Worm (Caenorhabditis elegans) whole organism, L1 larva: ENCODE results near the gene F56A8.8.

Experiments used
- C34B4.2 ChIP-seq: sonication (generic microtip); optimal IDR thresholded peaks from 2 replicates; lab custom pipeline; 2017; ENCODE audit warnings: mild to moderate bottlenecking, missing genetic modification characterization, missing compliant biosample characterization
- Y116A8C.19 ChIP-seq: sonication (generic microtip); optimal IDR thresholded peaks from 2 replicates; lab custom pipeline; 2016; ENCODE audit warnings: missing compliant biosample characterization, missing genetic modification characterization, borderline replicate concordance
- aha-1 ChIP-seq: fragments of 150-350 bp; optimal IDR thresholded peaks from 2 replicates; lab custom pipeline; 2014; ENCODE audit warnings: missing biosample characterization, missing genetic modification characterization
- ama-1 ChIP-seq: fragments of 150-350 bp; optimal IDR thresholded peaks from 2 replicates; lab custom pipeline; 2014
- blmp-1 ChIP-seq: fragments of 150-350 bp; optimal IDR thresholded peaks from 2 replicates; lab custom pipeline; 2014; ENCODE audit warnings: missing biosample characterization, missing genetic modification characterization
- ceh-63 ChIP-seq: fragments of 200-800 bp; sonication (Bioruptor generic); optimal IDR thresholded peaks from 2 replicates; lab custom pipeline; 2018; ENCODE audit warnings: mild to moderate bottlenecking, missing genetic modification characterization, missing compliant biosample characterization
- ceh-8 ChIP-seq: fragments of 200-800 bp; sonication (Bioruptor generic); optimal IDR thresholded peaks from 2 replicates; lab custom pipeline; 2018; ENCODE audit warnings: mild to moderate bottlenecking, missing genetic modification characterization, moderate library complexity, missing compliant biosample characterization
- ceh-88 ChIP-seq: fragments of 200-800 bp; sonication (Bioruptor generic); IDR thresholded peaks from 2 replicates; pipeline ENCODE4 v1.3.6; 2022; ENCODE audit warnings: missing genetic modification characterization, missing compliant biosample characterization
- ceh-90 ChIP-seq: sonication (generic microtip); optimal IDR thresholded peaks from 2 replicates; lab custom pipeline; 2016; ENCODE audit warnings: missing genetic modification characterization, missing compliant biosample characterization
- efl-1 ChIP-seq, 4 experiments: fragments of 150-350 bp; optimal IDR thresholded peaks in 3 of 4; peaks in 1 of 4; 1 replicate in 1 of 4; 2 replicates in 3 of 4; lab custom pipeline; 2014; ENCODE audit warnings: missing biosample characterization in 2 of 4, missing genetic modification characterization in 2 of 4, missing genetic modification reagents in 2 of 4
- efl-3 ChIP-seq: fragments of 200-800 bp; sonication (Bioruptor generic); optimal IDR thresholded peaks from 2 replicates; lab custom pipeline; 2018; ENCODE audit warnings: mild to moderate bottlenecking, missing genetic modification characterization, missing compliant biosample characterization
- egl-13 ChIP-seq: sonication (generic microtip); optimal IDR thresholded peaks from 2 replicates; lab custom pipeline; 2016; ENCODE audit warnings: missing genotype, missing genetic modification reagents, missing genetic modification characterization, missing compliant biosample characterization
- elt-2 ChIP-seq: sonication (generic microtip); optimal IDR thresholded peaks from 2 replicates; lab custom pipeline; 2016; ENCODE audit warnings: missing genetic modification characterization, mild to moderate bottlenecking, inconsistent platforms, missing compliant biosample characterization, missing genetic modification reagents
- grh-1 ChIP-seq: fragments of 200-800 bp; sonication (Bioruptor generic); IDR thresholded peaks from 2 replicates; pipeline ENCODE4 v1.3.6; 2022; ENCODE audit warnings: missing genetic modification reagents, missing genetic modification characterization, missing compliant biosample characterization
- hlh-4 ChIP-seq: sonication (generic microtip); optimal IDR thresholded peaks from 2 replicates; lab custom pipeline; 2016; ENCODE audit warnings: mild to moderate bottlenecking, missing genetic modification characterization, missing compliant biosample characterization
- isw-1 ChIP-seq: fragments of 200-800 bp; sonication (Bioruptor generic); IDR thresholded peaks from 2 replicates; pipeline ENCODE4 v1.3.6; 2022; ENCODE audit warnings: missing genetic modification characterization, missing compliant biosample characterization
- lin-13 ChIP-seq: fragments of 150-350 bp; optimal IDR thresholded peaks from 2 replicates; lab custom pipeline; 2014; ENCODE audit warnings: missing biosample characterization, missing genetic modification reagents, missing genetic modification characterization
- lin-14 ChIP-seq: fragments of 200-800 bp; sonication (Bioruptor generic); optimal IDR thresholded peaks from 2 replicates; lab custom pipeline; 2018; ENCODE audit warnings: mild to moderate bottlenecking, missing genetic modification characterization, moderate library complexity, missing compliant biosample characterization
- lin-35 ChIP-seq, 2 experiments: fragments of 150-350 bp; optimal IDR thresholded peaks; 2 replicates each; lab custom pipeline; 2014; ENCODE audit warnings: missing biosample characterization in 2 of 2, missing genetic modification characterization in 2 of 2, missing genetic modification reagents in 2 of 2
- lin-39 ChIP-seq: fragments of 150-350 bp; optimal IDR thresholded peaks from 2 replicates; lab custom pipeline; 2014; ENCODE audit warnings: missing biosample characterization, missing genetic modification reagents, missing genetic modification characterization
- lir-3 ChIP-seq: sonication (generic microtip); optimal IDR thresholded peaks from 2 replicates; lab custom pipeline; 2016; ENCODE audit warnings: mild to moderate bottlenecking, missing genetic modification characterization, moderate library complexity, missing compliant biosample characterization; ENCODE audit not compliant: poor library complexity
- lsy-2 ChIP-seq, 2 experiments: fragments of 150-350 bp; optimal IDR thresholded peaks; 2 replicates each; lab custom pipeline; 2014; ENCODE audit warnings: missing biosample characterization in 2 of 2, missing genetic modification characterization in 2 of 2
- mdl-1 ChIP-seq, 2 experiments: fragments of 150-350 bp; optimal IDR thresholded peaks; 2 replicates each; lab custom pipeline; 2014 to 2017; ENCODE audit warnings: missing biosample characterization in 2 of 2, missing genetic modification characterization in 2 of 2, inconsistent platforms in 1 of 2
- mef-2 ChIP-seq: fragments of 150-350 bp; optimal IDR thresholded peaks from 2 replicates; lab custom pipeline; 2014; ENCODE audit warnings: missing biosample characterization, missing genetic modification characterization
- mep-1 ChIP-seq: fragments of 150-350 bp; optimal IDR thresholded peaks from 2 replicates; lab custom pipeline; 2014; ENCODE audit warnings: missing biosample characterization, missing genetic modification characterization
- nhr-19 ChIP-seq: fragments of 200-800 bp; sonication (Bioruptor generic); conservative IDR thresholded peaks from 2 replicates; pipeline ENCODE4 v1.3.6; 2022; ENCODE audit warnings: missing genetic modification characterization, missing compliant biosample characterization
- nhr-20 ChIP-seq: sonication (generic microtip); optimal IDR thresholded peaks from 2 replicates; lab custom pipeline; 2016; ENCODE audit warnings: mild to moderate bottlenecking, missing genetic modification characterization, missing compliant biosample characterization
- nhr-28 ChIP-seq: fragments of 150-350 bp; optimal IDR thresholded peaks from 2 replicates; lab custom pipeline; 2014; ENCODE audit warnings: missing biosample characterization, missing genetic modification characterization
- nhr-76 ChIP-seq: sonication (generic microtip); optimal IDR thresholded peaks from 2 replicates; lab custom pipeline; 2017; ENCODE audit warnings: missing biosample characterization, missing genetic modification characterization
- nhr-84 ChIP-seq: sonication (generic microtip); optimal IDR thresholded peaks from 2 replicates; lab custom pipeline; 2017; ENCODE audit warnings: missing biosample characterization, missing genetic modification characterization
- nhr-85 ChIP-seq: sonication (generic microtip); peaks from one replicate; lab custom pipeline; 2016; ENCODE audit warnings: missing genetic modification characterization, inconsistent platforms, missing compliant biosample characterization
- pax-3 ChIP-seq: fragments of 200-800 bp; sonication (Bioruptor generic); optimal IDR thresholded peaks from 2 replicates; lab custom pipeline; 2018; ENCODE audit warnings: mild to moderate bottlenecking, missing genetic modification characterization, moderate library complexity, missing compliant biosample characterization
- pqm-1 ChIP-seq: sonication (generic microtip); optimal IDR thresholded peaks from 3 replicates; lab custom pipeline; 2017; ENCODE audit warnings: missing biosample characterization, missing genetic modification characterization
- rnt-1 ChIP-seq: sonication (generic microtip); optimal IDR thresholded peaks from 2 replicates; lab custom pipeline; 2016; ENCODE audit warnings: mild to moderate bottlenecking, missing genetic modification characterization, moderate library complexity, missing compliant biosample characterization
- skn-1 ChIP-seq: fragments of 150-350 bp; optimal IDR thresholded peaks from 2 replicates; lab custom pipeline; 2014; ENCODE audit warnings: missing biosample characterization, missing genetic modification characterization
- snpc-4 ChIP-seq: fragments of 150-350 bp; optimal IDR thresholded peaks from 2 replicates; lab custom pipeline; 2014; ENCODE audit warnings: missing biosample characterization, missing genetic modification characterization
- snu-23 ChIP-seq: sonication (generic microtip); optimal IDR thresholded peaks from 2 replicates; lab custom pipeline; 2016; ENCODE audit warnings: missing genetic modification characterization, missing compliant biosample characterization
- sup-37 ChIP-seq: fragments of 200-800 bp; sonication (Bioruptor generic); optimal IDR thresholded peaks from 2 replicates; lab custom pipeline; 2018; ENCODE audit warnings: mild to moderate bottlenecking, missing genetic modification characterization, missing compliant biosample characterization
- tbx-2 ChIP-seq: sonication (generic microtip); optimal IDR thresholded peaks from 2 replicates; lab custom pipeline; 2016; ENCODE audit warnings: missing genetic modification characterization, missing compliant biosample characterization
- unc-30 ChIP-seq: sonication (generic microtip); optimal IDR thresholded peaks from 2 replicates; lab custom pipeline; 2017; ENCODE audit warnings: missing biosample characterization, missing genetic modification characterization
- unc-62 ChIP-seq: fragments of 150-350 bp; optimal IDR thresholded peaks from 2 replicates; lab custom pipeline; 2014; ENCODE audit warnings: missing biosample characterization, missing genetic modification reagents, missing genetic modification characterization
- unc-86 ChIP-seq: sonication (generic microtip); optimal IDR thresholded peaks from 2 replicates; lab custom pipeline; 2016; ENCODE audit warnings: missing genetic modification characterization, missing compliant biosample characterization
- unc-98 ChIP-seq: fragments of 200-800 bp; sonication (Bioruptor generic); IDR thresholded peaks from 2 replicates; pipeline ENCODE4 v1.3.6; 2022; ENCODE audit warnings: missing genetic modification characterization, missing compliant biosample characterization
- vab-15 ChIP-seq: sonication (generic microtip); optimal IDR thresholded peaks from 2 replicates; lab custom pipeline; 2017; ENCODE audit warnings: missing genotype, mild to moderate bottlenecking, missing genetic modification characterization, missing compliant biosample characterization
- ztf-11 ChIP-seq, 2 experiments: sonication (generic microtip); optimal IDR thresholded peaks; 2 replicates each; lab custom pipeline; 2016 to 2017; ENCODE audit warnings: missing genetic modification characterization in 2 of 2, missing biosample characterization in 1 of 2, missing compliant biosample characterization in 1 of 2
- ztf-4 ChIP-seq: fragments of 150-350 bp; optimal IDR thresholded peaks from 2 replicates; lab custom pipeline; 2014; ENCODE audit warnings: missing biosample characterization, missing genetic modification characterization

Gene F56A8.8

ce11 chrIII:13258752-13259151 is 26.8 kb upstream of the F56A8.8 start (continued):
- TF ChIP-seq vab-15 (tag; lab: Kevin White, UChicago) (no peak), ztf-4 (tag; lab: Kevin White, UChicago) (no peak), nhr-20 (tag; lab: Kevin White, UChicago) (peak; percentile 20), ama-1 (lab: Kevin White, UChicago) (no peak), pqm-1 (no peak), snpc-4 (tag; lab: Kevin White, UChicago) (no peak), pax-3 (no peak), snu-23 (GFP tag; lab: Kevin White, UChicago) (peak; percentile 46), grh-1 (GFP tag; lab: Robert Waterston, UW) (no peak), mef-2 (tag; lab: Kevin White, UChicago) (no peak), mep-1 (tag; lab: Kevin White, UChicago) (peak; percentile 35), aha-1 (tag; lab: Kevin White, UChicago) (no peak), unc-86 (tag; lab: Kevin White, UChicago) (no peak), C34B4.2 (tag; lab: Kevin White, UChicago) (no peak), lir-3 (tag; lab: Kevin White, UChicago) (no peak), lin-13 (no peak), ztf-11 (tag; optimal IDR thresholded peaks at IDR 0.05; lab: Kevin White, UChicago) (no peak), elt-2 (tag; lab: Kevin White, UChicago) (no peak), Y116A8C.19 (tag; lab: Kevin White, UChicago) (no peak), nhr-28 (tag; lab: Kevin White, UChicago) (no peak), unc-62 (no peak), nhr-85 (tag; lab: Kevin White, UChicago) (no peak), hlh-4 (tag; lab: Kevin White, UChicago) (no peak), ceh-8 (GFP tag; lab: Kevin White, UChicago) (no peak), tbx-2 (tag; lab: Kevin White, UChicago) (no peak), unc-98 (GFP tag; lab: Robert Waterston, UW) (no peak), ceh-63 (GFP tag; lab: Kevin White, UChicago) (no peak), efl-1 (optimal IDR thresholded peaks at IDR 0.05; lab: Kevin White, UChicago) (peak; percentile 39 to 57), efl-1 (GFP tag; optimal IDR thresholded peaks at IDR 0.05 in 1 of 2; lab: Kevin White, UChicago) (peak; percentile 41 to 91), lin-14 (GFP tag; lab: Kevin White, UChicago) (peak; percentile 82), nhr-19 (no peak; the same call in 1 of the 2 replicates), rnt-1 (tag; lab: Kevin White, UChicago) (peak; percentile 61), mdl-1 (tag; optimal IDR thresholded peaks at IDR 0.05; lab: Kevin White, UChicago) (no peak), efl-3 (GFP tag; lab: Kevin White, UChicago) (no peak), blmp-1 (peak; percentile 14), skn-1 (tag; lab: Kevin White, UChicago) (no peak), lin-39 (no peak), nhr-76 (tag; lab: Kevin White, UChicago) (no peak)

- TF ChIP-seq nhr-28 (tag; lab: Kevin White, UChicago) (no peak), ceh-88 (GFP tag; lab: Robert Waterston, UW) (no peak), egl-13 (no peak), lin-14 (GFP tag; lab: Kevin White, UChicago) (no peak), blmp-1 (no peak), efl-1 (optimal IDR thresholded peaks at IDR 0.05; lab: Kevin White, UChicago) (no peak), efl-1 (GFP tag; optimal IDR thresholded peaks at IDR 0.05 in 1 of 2; lab: Kevin White, UChicago) (peak in 1 of 2 experiments; percentile 74), isw-1 (GFP tag; lab: Robert Waterston, UW) (no peak)
Observed at ce11 chrIII:13260344-13260743, 25.2 kb upstream of the F56A8.8 start.

ce11 chrIII:13262987-13263386 is 22.5 kb upstream of the F56A8.8 start, which contains the start of gene F56A8.4:
Gene F56A8.4, plus strand, starts transcription at chrIII:13263287.
- TF ChIP-seq isw-1 (GFP tag; lab: Robert Waterston, UW) (no peak), Y116A8C.19 (tag; lab: Kevin White, UChicago) (no peak), tbx-2 (tag; lab: Kevin White, UChicago) (no peak), lsy-2 (tag; optimal IDR thresholded peaks at IDR 0.05; lab: Kevin White, UChicago) (no peak), blmp-1 (no peak), unc-30 (tag; lab: Kevin White, UChicago) (no peak), lir-3 (tag; lab: Kevin White, UChicago) (no peak), nhr-84 (tag; lab: Kevin White, UChicago) (no peak), unc-86 (tag; lab: Kevin White, UChicago) (no peak), ceh-90 (tag; lab: Kevin White, UChicago) (no peak), sup-37 (GFP tag; lab: Kevin White, UChicago) (no peak), ztf-4 (tag; lab: Kevin White, UChicago) (no peak), lin-35 (GFP tag; optimal IDR thresholded peaks at IDR 0.05; lab: Kevin White, UChicago) (no peak), vab-15 (tag; lab: Kevin White, UChicago) (no peak)
